Fruit fly (Drosophila melanogaster) whole organism: Measurements from ENCODE around the gene Cyp304a1.

Experiments
- CG8478 ChIP-seq: fragments of >200 bp; optimal IDR thresholded peaks from 2 replicates; lab custom pipeline; 2018; ENCODE audit warnings: inconsistent platforms
- Dll ChIP-seq: fragments of >200 bp; optimal IDR thresholded peaks from 2 replicates; lab custom pipeline; 2017
- EcR ChIP-seq, 2 experiments: fragments of >200 bp; optimal IDR thresholded peaks; 2 replicates each; lab custom pipeline; 2017; ENCODE audit warnings: missing biosample characterization in 2 of 2, missing genetic modification characterization in 2 of 2, missing genetic modification reagents in 2 of 2
- pan ChIP-seq: fragments of >200 bp; optimal IDR thresholded peaks from 2 replicates; lab custom pipeline; 2017
- psq ChIP-seq: fragments of >200 bp; optimal IDR thresholded peaks from 2 replicates; lab custom pipeline; 2017
- usp ChIP-seq: fragments of >200 bp; optimal IDR thresholded peaks from 2 replicates; lab custom pipeline; 2017; ENCODE audit warnings: missing biosample characterization, missing genetic modification characterization, mixed read lengths

The Cyp304a1 gene

dm6 chr3R:12995522-12995921 is 31.9 kb downstream of the Cyp304a1 start, which contains the start of gene CG7488:
Gene CG7488 (plus strand): TSS chr3R:12995620.
- no peak for TF ChIP-seq usp (GFP tag; lab: Kevin White, UChicago)
- no peak for TF ChIP-seq Dll (lab: Kevin White, UChicago)
- TF ChIP-seq CG8478 (lab: Kevin White, UChicago), result no peak
- TF ChIP-seq EcR (GFP tag; optimal IDR thresholded peaks at IDR 0.05; lab: Kevin White, UChicago), result no peak
- no peak for TF ChIP-seq psq (lab: Kevin White, UChicago)
- no peak for TF ChIP-seq pan (lab: Kevin White, UChicago)

dm6 chr3R:12997550-12998233 is 34.1 kb downstream of the Cyp304a1 start, which contains the start of the genes CG17327, CG44194 and CG7518:
Gene CG17327 (minus strand): TSS chr3R:12997726.
Gene CG44194 (minus strand): TSS chr3R:12997726.
Gene CG7518 (plus strand): TSS chr3R:12998089.
- no peak for TF ChIP-seq EcR (GFP tag; optimal IDR thresholded peaks at IDR 0.05; lab: Kevin White, UChicago)
- no peak for TF ChIP-seq psq (lab: Kevin White, UChicago)
- no peak for TF ChIP-seq CG8478 (lab: Kevin White, UChicago)
- no peak for TF ChIP-seq pan (lab: Kevin White, UChicago)
- no peak for TF ChIP-seq usp (GFP tag; lab: Kevin White, UChicago)
- TF ChIP-seq Dll (lab: Kevin White, UChicago), result no peak

- no peak for TF ChIP-seq CG8478 (lab: Kevin White, UChicago)
- TF ChIP-seq psq (lab: Kevin White, UChicago), result no peak
- TF ChIP-seq EcR (GFP tag; optimal IDR thresholded peaks at IDR 0.05; lab: Kevin White, UChicago), result no peak
- TF ChIP-seq Dll (lab: Kevin White, UChicago), result no peak
- TF ChIP-seq usp (GFP tag; lab: Kevin White, UChicago), result no peak
- TF ChIP-seq pan (lab: Kevin White, UChicago), result no peak
Measured at dm6 chr3R:12998234-12998591, 34.6 kb downstream of the Cyp304a1 start.

DNA sequence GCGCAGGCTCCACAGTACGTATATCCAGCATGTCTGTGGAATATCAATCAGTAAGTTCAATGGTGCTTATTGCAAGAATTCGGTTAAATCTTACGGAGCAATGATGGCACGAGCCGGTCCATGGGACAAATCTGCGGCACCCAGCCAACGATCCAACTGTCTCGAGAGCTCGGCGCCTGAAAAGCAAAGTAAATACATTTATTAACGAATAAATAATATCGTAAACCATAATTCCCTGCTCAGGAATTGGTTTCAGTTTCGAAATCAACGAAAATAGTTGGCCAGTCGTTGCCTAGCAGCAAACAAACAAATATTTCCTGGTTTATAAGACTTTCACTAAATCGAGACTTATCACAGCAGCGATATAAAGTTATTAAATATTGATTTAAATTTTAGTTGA is 46.0 kb downstream of the Cyp304a1 start, which contains the start of gene CG11656:
Gene CG11656, plus strand, starts transcription at position 301 of the 400 bp plus-strand sequence.
- TF ChIP-seq usp (GFP tag; lab: Kevin White, UChicago) (no peak), psq (lab: Kevin White, UChicago) (no peak), EcR (GFP tag; optimal IDR thresholded peaks at IDR 0.05; lab: Kevin White, UChicago) (no peak), pan (lab: Kevin White, UChicago) (no peak), CG8478 (lab: Kevin White, UChicago) (no peak), Dll (lab: Kevin White, UChicago) (no peak)

dm6 chr3R:13010905-13011620 is 47.5 kb downstream of the Cyp304a1 start, which contains the start of gene CG8031:
Gene CG8031 (minus strand): TSS chr3R:13011310.
- TF ChIP-seq EcR (GFP tag; optimal IDR thresholded peaks at IDR 0.05; lab: Kevin White, UChicago) (peak in 1 of 2 experiments; percentile 71), Dll (lab: Kevin White, UChicago) (peak; percentile 51), CG8478 (lab: Kevin White, UChicago) (no peak)

DNA sequence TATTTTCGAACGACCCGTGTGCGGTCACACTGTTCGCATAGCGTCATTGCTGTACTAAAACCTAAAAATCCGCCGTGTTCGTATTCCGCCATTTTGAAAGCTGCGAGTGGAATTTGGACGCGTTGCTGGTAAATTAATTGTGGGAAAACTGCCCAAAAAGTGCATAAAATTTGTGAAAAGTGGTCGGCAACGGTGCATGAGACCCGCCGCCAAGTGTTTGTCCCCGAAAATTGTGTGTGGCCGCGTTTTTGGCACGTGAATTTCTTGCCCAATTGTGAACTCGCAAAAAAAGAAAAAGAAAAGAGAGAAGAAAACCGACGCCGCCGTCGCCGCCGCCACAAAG is 48.0 kb downstream of the Cyp304a1 start, which contains the start of gene CtBP:
Gene CtBP, plus strand, starts transcription at position 29 of the 343 bp plus-strand sequence.
- no peak for TF ChIP-seq CG8478 (lab: Kevin White, UChicago)

DNA sequence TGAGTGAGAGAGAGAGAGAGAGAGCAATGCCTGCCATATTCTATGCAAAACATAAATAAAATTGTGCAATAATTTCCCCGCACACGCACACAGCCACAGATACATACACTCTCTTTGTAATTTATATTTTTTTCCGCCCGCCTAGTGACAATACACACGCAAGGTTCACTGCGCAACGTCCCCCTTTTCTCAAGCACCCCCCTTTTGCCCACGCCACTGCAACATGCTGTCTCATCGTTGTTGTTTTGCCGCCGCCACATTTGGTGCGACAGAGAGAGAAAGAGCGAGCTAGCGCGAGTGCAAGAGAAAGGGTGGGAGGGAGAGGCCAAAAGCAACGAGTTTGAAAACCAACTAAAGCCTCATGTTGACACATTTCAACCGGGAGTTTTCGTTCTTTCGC is 48.8 kb downstream of the Cyp304a1 start:
- TF ChIP-seq usp (GFP tag; lab: Kevin White, UChicago), result no peak
- TF ChIP-seq pan (lab: Kevin White, UChicago), result no peak
- TF ChIP-seq CG8478 (lab: Kevin White, UChicago), result peak; percentile 85
- peak; percentile 29 for TF ChIP-seq Dll (lab: Kevin White, UChicago)
- TF ChIP-seq psq (lab: Kevin White, UChicago), result no peak
- TF ChIP-seq EcR (GFP tag; optimal IDR thresholded peaks at IDR 0.05; lab: Kevin White, UChicago), result peak in 1 of 2 experiments; percentile 3

dm6 chr3R:13012990-13013389 is 49.4 kb downstream of the Cyp304a1 start:
- TF ChIP-seq pan (lab: Kevin White, UChicago) (no peak), psq (lab: Kevin White, UChicago) (no peak), Dll (lab: Kevin White, UChicago) (no peak), CG8478 (lab: Kevin White, UChicago) (no peak), usp (GFP tag; lab: Kevin White, UChicago) (no peak), EcR (GFP tag; optimal IDR thresholded peaks at IDR 0.05; lab: Kevin White, UChicago) (no peak)

DNA sequence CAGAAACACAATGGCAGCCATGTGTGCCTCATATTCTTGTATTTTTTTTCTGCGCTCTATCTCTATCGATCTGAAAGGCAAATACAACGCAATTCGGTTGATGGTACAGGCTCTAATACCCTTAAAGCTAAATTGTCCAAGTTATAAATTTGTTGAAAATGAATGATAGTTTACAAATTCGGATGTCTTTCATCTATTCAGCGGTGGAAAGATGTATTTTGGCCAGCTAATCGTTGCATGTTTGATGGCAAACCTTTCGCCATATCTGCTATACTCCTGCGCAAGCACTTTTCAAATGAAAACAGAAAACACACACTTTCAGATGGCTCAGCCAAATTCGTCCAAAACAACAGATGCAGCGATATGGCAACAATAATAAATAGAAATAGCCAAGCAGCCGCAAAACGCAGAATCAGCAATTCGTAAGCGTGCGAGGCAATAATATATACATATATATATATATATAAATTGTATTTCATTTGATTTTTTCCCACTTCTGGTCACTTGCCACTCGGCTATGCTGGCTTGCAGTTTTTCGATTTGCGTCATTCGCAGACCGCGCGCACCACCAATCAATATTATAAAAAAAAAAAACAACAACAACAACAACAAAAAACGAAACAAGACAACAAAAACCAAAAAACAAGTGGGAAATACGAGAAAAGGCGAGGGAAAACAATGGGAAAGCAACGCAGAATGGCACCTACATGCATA is 50.7 kb downstream of the Cyp304a1 start:
- no peak for TF ChIP-seq pan (lab: Kevin White, UChicago)

DNA sequence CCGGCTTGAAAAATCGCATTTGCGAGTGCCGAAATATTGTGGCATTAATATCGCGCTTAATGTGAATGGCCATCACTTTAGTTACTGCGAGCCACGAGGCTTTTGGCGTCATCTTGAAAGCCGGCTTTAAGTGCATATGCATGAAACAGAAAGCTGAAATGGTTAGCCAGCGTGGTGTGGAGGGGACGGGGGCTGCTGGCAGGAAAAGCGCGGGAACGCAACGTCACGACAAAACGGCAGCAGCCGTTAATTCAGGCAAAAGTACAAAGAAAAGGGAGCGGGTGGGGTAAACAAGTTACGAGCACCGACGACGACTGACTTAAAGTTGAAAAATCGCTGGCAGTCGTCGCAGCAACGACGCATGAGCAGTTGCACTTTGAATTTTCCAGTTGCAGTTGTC is 51.8 kb downstream of the Cyp304a1 start:
- TF ChIP-seq pan (lab: Kevin White, UChicago) (no peak), CG8478 (lab: Kevin White, UChicago) (no peak)
